Worm (Caenorhabditis elegans) whole organism, L1 larva: ENCODE data around the gene lmtr-2.

Experiments
- C16A3.4 ChIP-seq: fragments of 150-350 bp; optimal IDR thresholded peaks from 2 replicates; lab custom pipeline; 2014; ENCODE audit warnings: missing biosample characterization, missing genetic modification characterization
- C34B4.2 ChIP-seq: sonication (generic microtip); optimal IDR thresholded peaks from 2 replicates; lab custom pipeline; 2017; ENCODE audit warnings: mild to moderate bottlenecking, missing genetic modification characterization, missing compliant biosample characterization
- F16B12.6 ChIP-seq: fragments of 150-350 bp; optimal IDR thresholded peaks from 2 replicates; lab custom pipeline; 2014; ENCODE audit warnings: missing biosample characterization, missing genetic modification characterization
- alr-1 ChIP-seq: fragments of 200-800 bp; sonication (Bioruptor generic); optimal IDR thresholded peaks from 2 replicates; lab custom pipeline; 2018; ENCODE audit warnings: borderline replicate concordance, mild to moderate bottlenecking, missing genetic modification characterization, missing compliant biosample characterization
- aly-2 ChIP-seq: fragments of 150-350 bp; optimal IDR thresholded peaks from 2 replicates; lab custom pipeline; 2014; ENCODE audit warnings: missing biosample characterization, missing genetic modification characterization
- ceh-82 ChIP-seq, 3 experiments: fragments of 150-350 bp in 1 of 3; sonication (generic microtip) in 2 of 3; optimal IDR thresholded peaks; 2 replicates each; lab custom pipeline; 2014 to 2017; ENCODE audit warnings: missing biosample characterization in 3 of 3, missing genetic modification characterization in 3 of 3
- ceh-88 ChIP-seq: fragments of 200-800 bp; sonication (Bioruptor generic); IDR thresholded peaks from 2 replicates; pipeline ENCODE4 v1.3.6; 2022; ENCODE audit warnings: missing genetic modification characterization, missing compliant biosample characterization
- ceh-90 ChIP-seq: sonication (generic microtip); optimal IDR thresholded peaks from 2 replicates; lab custom pipeline; 2016; ENCODE audit warnings: missing genetic modification characterization, missing compliant biosample characterization
- dsc-1 ChIP-seq: sonication (generic microtip); optimal IDR thresholded peaks from 2 replicates; lab custom pipeline; 2016; ENCODE audit warnings: mild to moderate bottlenecking, missing genetic modification characterization, missing compliant biosample characterization
- egl-13 ChIP-seq: sonication (generic microtip); optimal IDR thresholded peaks from 2 replicates; lab custom pipeline; 2016; ENCODE audit warnings: missing genotype, missing genetic modification reagents, missing genetic modification characterization, missing compliant biosample characterization
- egl-27 ChIP-seq, 2 experiments: fragments of 150-350 bp in 1 of 2; sonication (generic microtip); optimal IDR thresholded peaks; 3 replicates each; lab custom pipeline; 2017 to 2018; ENCODE audit warnings: missing biosample characterization in 2 of 2, missing genetic modification characterization in 2 of 2, missing genetic modification reagents in 2 of 2
- elt-2 ChIP-seq: sonication (generic microtip); optimal IDR thresholded peaks from 2 replicates; lab custom pipeline; 2016; ENCODE audit warnings: missing genetic modification characterization, mild to moderate bottlenecking, inconsistent platforms, missing compliant biosample characterization, missing genetic modification reagents
- ets-5 ChIP-seq: fragments of 200-800 bp; sonication (Bioruptor generic); IDR thresholded peaks from 2 replicates; pipeline ENCODE4 v1.3.6; 2022; ENCODE audit warnings: missing genetic modification characterization, missing compliant biosample characterization
- fkh-10 ChIP-seq: sonication (generic microtip); optimal IDR thresholded peaks from 2 replicates; lab custom pipeline; 2017; ENCODE audit warnings: missing biosample characterization, missing genetic modification reagents, missing genetic modification characterization
- fkh-4 ChIP-seq: sonication (generic microtip); optimal IDR thresholded peaks from 2 replicates; lab custom pipeline; 2016; ENCODE audit warnings: missing compliant biosample characterization, missing genetic modification characterization, borderline replicate concordance
- fkh-8 ChIP-seq: sonication (generic microtip); optimal IDR thresholded peaks from 2 replicates; lab custom pipeline; 2016; ENCODE audit warnings: mild to moderate bottlenecking, missing genetic modification characterization, missing compliant biosample characterization
- fos-1 ChIP-seq: fragments of 150-350 bp; optimal IDR thresholded peaks from 2 replicates; lab custom pipeline; 2014; ENCODE audit warnings: missing biosample characterization, missing genetic modification characterization
- grh-1 ChIP-seq: fragments of 200-800 bp; sonication (Bioruptor generic); IDR thresholded peaks from 2 replicates; pipeline ENCODE4 v1.3.6; 2022; ENCODE audit warnings: missing genetic modification reagents, missing genetic modification characterization, missing compliant biosample characterization
- hlh-17 ChIP-seq: fragments of 200-800 bp; sonication (Bioruptor generic); optimal IDR thresholded peaks from 2 replicates; lab custom pipeline; 2018; ENCODE audit warnings: missing genetic modification characterization, mild to moderate bottlenecking, missing compliant biosample characterization, moderate library complexity, borderline replicate concordance
- hlh-4 ChIP-seq: sonication (generic microtip); optimal IDR thresholded peaks from 2 replicates; lab custom pipeline; 2016; ENCODE audit warnings: mild to moderate bottlenecking, missing genetic modification characterization, missing compliant biosample characterization
- irx-1 ChIP-seq: sonication (generic microtip); optimal IDR thresholded peaks from 2 replicates; lab custom pipeline; 2016; ENCODE audit warnings: missing genetic modification characterization, missing compliant biosample characterization
- lin-39 ChIP-seq: fragments of 150-350 bp; optimal IDR thresholded peaks from 2 replicates; lab custom pipeline; 2014; ENCODE audit warnings: missing biosample characterization, missing genetic modification reagents, missing genetic modification characterization
- lir-3 ChIP-seq: sonication (generic microtip); optimal IDR thresholded peaks from 2 replicates; lab custom pipeline; 2016; ENCODE audit warnings: mild to moderate bottlenecking, missing genetic modification characterization, moderate library complexity, missing compliant biosample characterization; ENCODE audit not compliant: poor library complexity
- mab-9 ChIP-seq: fragments of 200-800 bp; sonication (Bioruptor generic); IDR thresholded peaks from 2 replicates; pipeline ENCODE4 v1.3.6; 2022; ENCODE audit warnings: missing genetic modification reagents, missing genetic modification characterization, missing compliant biosample characterization
- mdl-1 ChIP-seq, 2 experiments: fragments of 150-350 bp; optimal IDR thresholded peaks; 2 replicates each; lab custom pipeline; 2014 to 2017; ENCODE audit warnings: missing biosample characterization in 2 of 2, missing genetic modification characterization in 2 of 2, inconsistent platforms in 1 of 2
- mef-2 ChIP-seq: fragments of 150-350 bp; optimal IDR thresholded peaks from 2 replicates; lab custom pipeline; 2014; ENCODE audit warnings: missing biosample characterization, missing genetic modification characterization
- mep-1 ChIP-seq: fragments of 150-350 bp; optimal IDR thresholded peaks from 2 replicates; lab custom pipeline; 2014; ENCODE audit warnings: missing biosample characterization, missing genetic modification characterization
- nhr-11 ChIP-seq: fragments of 150-350 bp; optimal IDR thresholded peaks from 2 replicates; lab custom pipeline; 2014; ENCODE audit warnings: missing biosample characterization, missing genetic modification characterization
- nhr-12 ChIP-seq: sonication (generic microtip); optimal IDR thresholded peaks from 2 replicates; lab custom pipeline; 2017; ENCODE audit warnings: missing biosample characterization, missing genetic modification characterization
- nhr-19 ChIP-seq: fragments of 200-800 bp; sonication (Bioruptor generic); conservative IDR thresholded peaks from 2 replicates; pipeline ENCODE4 v1.3.6; 2022; ENCODE audit warnings: missing genetic modification characterization, missing compliant biosample characterization
- nhr-237 ChIP-seq: fragments of 150-350 bp; optimal IDR thresholded peaks from 2 replicates; lab custom pipeline; 2014; ENCODE audit warnings: missing biosample characterization, missing genetic modification characterization
- nhr-28 ChIP-seq: fragments of 150-350 bp; optimal IDR thresholded peaks from 2 replicates; lab custom pipeline; 2014; ENCODE audit warnings: missing biosample characterization, missing genetic modification characterization
- nhr-85 ChIP-seq: sonication (generic microtip); peaks from one replicate; lab custom pipeline; 2016; ENCODE audit warnings: missing genetic modification characterization, inconsistent platforms, missing compliant biosample characterization
- rnt-1 ChIP-seq: sonication (generic microtip); optimal IDR thresholded peaks from 2 replicates; lab custom pipeline; 2016; ENCODE audit warnings: mild to moderate bottlenecking, missing genetic modification characterization, moderate library complexity, missing compliant biosample characterization
- snpc-4 ChIP-seq: fragments of 150-350 bp; optimal IDR thresholded peaks from 2 replicates; lab custom pipeline; 2014; ENCODE audit warnings: missing biosample characterization, missing genetic modification characterization
- sox-4 ChIP-seq: sonication (generic microtip); optimal IDR thresholded peaks from 2 replicates; lab custom pipeline; 2016; ENCODE audit warnings: missing genetic modification characterization, missing compliant biosample characterization
- sup-37 ChIP-seq: fragments of 200-800 bp; sonication (Bioruptor generic); optimal IDR thresholded peaks from 2 replicates; lab custom pipeline; 2018; ENCODE audit warnings: mild to moderate bottlenecking, missing genetic modification characterization, missing compliant biosample characterization
- swsn-7 ChIP-seq: sonication (generic microtip); optimal IDR thresholded peaks from 2 replicates; lab custom pipeline; 2016; ENCODE audit warnings: missing genetic modification characterization, missing compliant biosample characterization
- tlp-1 ChIP-seq: fragments of 150-350 bp; optimal IDR thresholded peaks from 2 replicates; lab custom pipeline; 2014; ENCODE audit warnings: missing biosample characterization, missing genetic modification characterization
- unc-62 ChIP-seq: fragments of 150-350 bp; optimal IDR thresholded peaks from 2 replicates; lab custom pipeline; 2014; ENCODE audit warnings: missing biosample characterization, missing genetic modification reagents, missing genetic modification characterization
- unc-86 ChIP-seq: sonication (generic microtip); optimal IDR thresholded peaks from 2 replicates; lab custom pipeline; 2016; ENCODE audit warnings: missing genetic modification characterization, missing compliant biosample characterization
- vab-15 ChIP-seq: sonication (generic microtip); optimal IDR thresholded peaks from 2 replicates; lab custom pipeline; 2017; ENCODE audit warnings: missing genotype, mild to moderate bottlenecking, missing genetic modification characterization, missing compliant biosample characterization
- xbp-1 ChIP-seq: sonication (generic microtip); optimal IDR thresholded peaks from 2 replicates; lab custom pipeline; 2016; ENCODE audit warnings: missing genetic modification characterization, missing compliant biosample characterization
- zip-4 ChIP-seq: fragments of 200-800 bp; sonication (Bioruptor generic); optimal IDR thresholded peaks from 2 replicates; lab custom pipeline; 2018; ENCODE audit warnings: mild to moderate bottlenecking, missing genetic modification characterization, moderate library complexity, missing compliant biosample characterization
- ztf-11 ChIP-seq, 2 experiments: sonication (generic microtip); optimal IDR thresholded peaks; 2 replicates each; lab custom pipeline; 2016 to 2017; ENCODE audit warnings: missing genetic modification characterization in 2 of 2, missing biosample characterization in 1 of 2, missing compliant biosample characterization in 1 of 2
- ztf-4 ChIP-seq: fragments of 150-350 bp; optimal IDR thresholded peaks from 2 replicates; lab custom pipeline; 2014; ENCODE audit warnings: missing biosample characterization, missing genetic modification characterization

The lmtr-2 gene

DNA sequence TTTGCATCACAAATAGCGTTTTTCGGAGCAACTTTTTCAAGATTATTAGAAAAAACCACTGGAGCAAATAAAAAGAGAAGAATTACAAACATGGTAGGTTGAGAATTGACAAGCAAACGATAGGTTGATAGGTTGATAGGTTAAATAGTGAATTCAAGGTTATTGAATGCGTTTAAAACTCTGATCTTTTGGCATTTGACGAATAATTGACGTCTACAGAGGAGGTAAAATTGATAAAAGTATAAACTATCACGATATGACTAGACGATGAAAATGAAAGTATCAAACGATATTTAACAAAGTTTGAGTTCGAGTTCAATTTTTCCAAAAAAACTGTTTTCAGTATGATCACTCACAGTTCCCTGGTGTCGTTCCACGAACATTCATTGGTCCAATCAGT, 25.0 kb upstream of the lmtr-2 start, which contains the start of gene ZC513.14:
ZC513.14 (minus strand) TSS at position 101 of the 400 bp plus-strand sequence.
- no peak for TF ChIP-seq fkh-10 (GFP tag; lab: Kevin White, UChicago)
- no peak for TF ChIP-seq snpc-4 (tag; lab: Kevin White, UChicago)
- no peak for TF ChIP-seq ceh-90 (tag; lab: Kevin White, UChicago)
- no peak for TF ChIP-seq fkh-4 (tag; lab: Kevin White, UChicago)
- TF ChIP-seq sox-4 (tag; lab: Kevin White, UChicago) = no peak
- no peak for TF ChIP-seq C16A3.4
- TF ChIP-seq fos-1 (tag; lab: Kevin White, UChicago) = no peak
- no peak for TF ChIP-seq lin-39 (tag; lab: Kevin White, UChicago)
- TF ChIP-seq grh-1 (GFP tag; lab: Robert Waterston, UW) = no peak
- no peak for TF ChIP-seq hlh-17 (GFP tag; lab: Kevin White, UChicago)
- TF ChIP-seq ceh-88 (GFP tag; lab: Robert Waterston, UW) = no peak
- TF ChIP-seq alr-1 = no peak
- TF ChIP-seq mef-2 (tag; lab: Kevin White, UChicago) = no peak
- no peak for TF ChIP-seq unc-62 (GFP tag; lab: Kevin White, UChicago)
- no peak for TF ChIP-seq nhr-237 (tag; lab: Kevin White, UChicago)
- no peak for TF ChIP-seq egl-13 (tag; lab: Kevin White, UChicago)
- no peak for TF ChIP-seq C34B4.2 (tag; lab: Kevin White, UChicago)
- no peak for TF ChIP-seq mep-1 (tag; lab: Kevin White, UChicago)

- TF ChIP-seq hlh-4 (no peak), mdl-1 (tag; optimal IDR thresholded peaks at IDR 0.05; lab: Kevin White, UChicago) (no peak), fkh-8 (tag; lab: Kevin White, UChicago) (no peak), alr-1 (no peak), hlh-17 (GFP tag; lab: Kevin White, UChicago) (no peak), dsc-1 (tag; lab: Kevin White, UChicago) (no peak), fkh-10 (GFP tag; lab: Kevin White, UChicago) (no peak), ceh-88 (GFP tag; lab: Robert Waterston, UW) (no peak), rnt-1 (no peak), mab-9 (GFP tag; lab: Robert Waterston, UW) (no peak), nhr-237 (tag; lab: Kevin White, UChicago) (no peak), nhr-19 (GFP tag; lab: Robert Waterston, UW) (no peak), elt-2 (tag; lab: Kevin White, UChicago) (no peak), xbp-1 (tag; lab: Kevin White, UChicago) (no peak), ztf-11 (tag; optimal IDR thresholded peaks at IDR 0.05; lab: Kevin White, UChicago) (no peak), irx-1 (tag; lab: Kevin White, UChicago) (no peak), nhr-12 (tag; lab: Kevin White, UChicago) (no peak)
Measured at ce11 chrV:8034811-8035210, 23.9 kb upstream of the lmtr-2 start, which contains the start of gene algn-12. algn-12 (plus strand) TSS chrV:8035111.

DNA sequence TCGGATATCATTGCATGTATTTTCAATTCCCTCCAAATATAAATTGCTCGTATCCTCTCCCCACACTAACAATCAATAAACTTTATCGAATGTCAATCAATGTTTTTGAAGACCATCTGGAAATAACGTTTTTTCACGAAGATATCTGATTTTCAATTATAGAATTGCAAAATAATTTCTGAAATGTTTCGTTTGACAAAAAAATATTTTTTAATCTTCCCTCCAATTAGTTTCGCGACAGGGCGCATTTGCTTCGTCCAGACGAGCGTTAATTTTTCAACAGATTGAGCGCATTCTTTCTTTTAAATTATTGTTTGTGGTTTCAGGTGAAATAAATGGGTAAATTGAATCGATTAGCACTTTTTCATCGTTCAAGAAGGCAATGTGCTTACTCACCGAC, 20.2 kb upstream of the lmtr-2 start, which contains the start of gene vars-1:
vars-1 (plus strand) TSS at position 291 of the 400 bp plus-strand sequence.
- no peak for TF ChIP-seq tlp-1
- no peak for TF ChIP-seq ets-5 (GFP tag; lab: Robert Waterston, UW)
- no peak for TF ChIP-seq ceh-88 (GFP tag; lab: Robert Waterston, UW)
- no peak for TF ChIP-seq mep-1 (tag; lab: Kevin White, UChicago)
- peak in 1 of 2 experiments; percentile 7 for TF ChIP-seq mdl-1 (tag; optimal IDR thresholded peaks at IDR 0.05; lab: Kevin White, UChicago)
- no peak for TF ChIP-seq nhr-28 (tag; lab: Kevin White, UChicago)
- TF ChIP-seq aly-2 (tag; lab: Kevin White, UChicago) = peak; percentile 0
- peak; percentile 52 for TF ChIP-seq F16B12.6 (tag; lab: Kevin White, UChicago)
- peak; percentile 48 for TF ChIP-seq irx-1 (tag; lab: Kevin White, UChicago)
- peak; percentile 39 for TF ChIP-seq unc-86
- TF ChIP-seq nhr-85 (tag; lab: Kevin White, UChicago) = peak; percentile 65
- TF ChIP-seq swsn-7 (tag; lab: Kevin White, UChicago) = peak; percentile 53
- TF ChIP-seq snpc-4 (tag; lab: Kevin White, UChicago) = no peak
- peak; percentile 18 for TF ChIP-seq fos-1 (tag; lab: Kevin White, UChicago)
- TF ChIP-seq hlh-4 = no peak
- no peak for TF ChIP-seq zip-4 (GFP tag; lab: Kevin White, UChicago)
- no peak for TF ChIP-seq mef-2 (tag; lab: Kevin White, UChicago)
- TF ChIP-seq egl-27 (tag; optimal IDR thresholded peaks at IDR 0.05; lab: Kevin White, UChicago) = no peak
- TF ChIP-seq sup-37 (GFP tag; lab: Kevin White, UChicago) = no peak
- no peak for TF ChIP-seq ztf-4 (tag; lab: Kevin White, UChicago)
- peak; percentile 10 for TF ChIP-seq elt-2 (tag; lab: Kevin White, UChicago)
- TF ChIP-seq ceh-82 (tag; optimal IDR thresholded peaks at IDR 0.05; lab: Kevin White, UChicago) = peak in 2 of 3 experiments; percentile 47 to 69
- no peak for TF ChIP-seq fkh-4 (tag; lab: Kevin White, UChicago)
- no peak for TF ChIP-seq vab-15 (tag; lab: Kevin White, UChicago)
- no peak for TF ChIP-seq hlh-17 (GFP tag; lab: Kevin White, UChicago)
- no peak for TF ChIP-seq lir-3
- TF ChIP-seq xbp-1 (tag; lab: Kevin White, UChicago) = peak; percentile 58
- peak; percentile 6 for TF ChIP-seq lin-39 (tag; lab: Kevin White, UChicago)
- no peak for TF ChIP-seq nhr-11
